Fruit fly (Drosophila melanogaster): ENCODE results near the gene brat.

The brat gene

dm6 chr2L:19144115-19144514, 10.5 kb downstream of the brat start:
- TF ChIP-seq Pif1B (GFP tag; optimal IDR thresholded peaks at IDR 0.05) (no peak), CG13204 (GFP tag; optimal IDR thresholded peaks at IDR 0.05) (peak; percentile 78), D1 (tag; optimal IDR thresholded peaks at IDR 0.05) (no peak), CG8301 (tag; optimal IDR thresholded peaks at IDR 0.05) (no peak), CG15710 (tag; optimal IDR thresholded peaks at IDR 0.05) (peak; percentile 46), Pif1A (GFP tag; optimal IDR thresholded peaks at IDR 0.05) (no peak), gl (tag; optimal IDR thresholded peaks at IDR 0.05) (peak; percentile 59), CG34367 (tag; optimal IDR thresholded peaks at IDR 0.05) (no peak), CG4496 (GFP tag; IDR thresholded peaks at IDR 0.05) (peak; percentile 55; the same call in 2 of the 3 replicates), EcR (GFP tag; optimal IDR thresholded peaks at IDR 0.05) (peak; percentile 80), CG8159 (tag; optimal IDR thresholded peaks at IDR 0.05) (peak; percentile 38), fd96Ca (GFP tag; IDR thresholded peaks at IDR 0.05) (peak; percentile 60; the same call in 2 of the 3 replicates), CG14655 (GFP tag; optimal IDR thresholded peaks at IDR 0.05) (peak; percentile 26), CG32121 (GFP tag; IDR thresholded peaks at IDR 0.05) (no peak), rn (GFP tag; IDR thresholded peaks at IDR 0.05) (no peak), CG12605 (GFP tag; IDR thresholded peaks at IDR 0.05) (0 out of 2 replicates have a peak, but pooled peaks have one; percentile 41), CG9948 (tag; optimal IDR thresholded peaks at IDR 0.05) (peak; percentile 17), CG10348 (GFP tag; IDR thresholded peaks at IDR 0.05) (no peak), CG17806 (tag; optimal IDR thresholded peaks at IDR 0.05) (peak; percentile 0), Snoo (tag; optimal IDR thresholded peaks at IDR 0.05) (no peak), Ets98B (GFP tag; IDR thresholded peaks at IDR 0.05) (no peak)

- TF ChIP-seq Pif1B (GFP tag; optimal IDR thresholded peaks at IDR 0.05) (no peak), EcR (GFP tag; optimal IDR thresholded peaks at IDR 0.05) (peak; percentile 76), Pif1A (GFP tag; optimal IDR thresholded peaks at IDR 0.05) (no peak), CG13204 (GFP tag; optimal IDR thresholded peaks at IDR 0.05) (peak; percentile 67)
Observed at dm6 chr2L:19146047-19146446, 12.4 kb downstream of the brat start.

- TF ChIP-seq CG17806 (tag; optimal IDR thresholded peaks at IDR 0.05): no peak
- no peak for TF ChIP-seq CG4496 (GFP tag; IDR thresholded peaks at IDR 0.05)
- no peak for TF ChIP-seq CG8301 (tag; optimal IDR thresholded peaks at IDR 0.05)
Observed at dm6 chr2L:19146645-19147044, 13.0 kb downstream of the brat start.

- TF ChIP-seq CG12605 (GFP tag; IDR thresholded peaks at IDR 0.05) (peak; percentile 24; the same call in 1 of the 2 replicates), CG9948 (tag; optimal IDR thresholded peaks at IDR 0.05) (no peak), EcR (GFP tag; optimal IDR thresholded peaks at IDR 0.05) (peak; percentile 93), CG32121 (GFP tag; IDR thresholded peaks at IDR 0.05) (no peak), CG15710 (tag; optimal IDR thresholded peaks at IDR 0.05) (no peak), CG14655 (GFP tag; optimal IDR thresholded peaks at IDR 0.05) (no peak), CG13204 (GFP tag; optimal IDR thresholded peaks at IDR 0.05) (peak; percentile 95), rn (GFP tag; IDR thresholded peaks at IDR 0.05) (no peak), D1 (tag; optimal IDR thresholded peaks at IDR 0.05) (no peak), Pif1B (GFP tag; optimal IDR thresholded peaks at IDR 0.05) (peak; percentile 13), gl (tag; optimal IDR thresholded peaks at IDR 0.05) (peak; percentile 51), Ets98B (GFP tag; IDR thresholded peaks at IDR 0.05) (no peak), CG34367 (tag; optimal IDR thresholded peaks at IDR 0.05) (no peak)
Observed at dm6 chr2L:19154893-19155389, 21.3 kb downstream of the brat start.

dm6 chr2L:19155937-19156736, 22.5 kb downstream of the brat start:
- TF ChIP-seq CG8301 (tag; optimal IDR thresholded peaks at IDR 0.05) (peak; percentile 32), CG14655 (GFP tag; optimal IDR thresholded peaks at IDR 0.05) (peak; percentile 65), rn (GFP tag; IDR thresholded peaks at IDR 0.05) (no peak), CG12605 (GFP tag; IDR thresholded peaks at IDR 0.05) (peak; percentile 98), Ets98B (GFP tag; IDR thresholded peaks at IDR 0.05) (0 out of 2 replicates have a peak, but pooled peaks have one; percentile 22), Pif1B (GFP tag; optimal IDR thresholded peaks at IDR 0.05) (peak; percentile 88), D1 (tag; optimal IDR thresholded peaks at IDR 0.05) (no peak), Pif1A (GFP tag; optimal IDR thresholded peaks at IDR 0.05) (peak; percentile 74), CG4496 (GFP tag; IDR thresholded peaks at IDR 0.05) (peak; percentile 72), fd96Ca (GFP tag; IDR thresholded peaks at IDR 0.05) (peak; percentile 64; the same call in 2 of the 3 replicates), CG32121 (GFP tag; IDR thresholded peaks at IDR 0.05) (no peak), CG17806 (tag; optimal IDR thresholded peaks at IDR 0.05) (peak; percentile 75), CG8159 (tag; optimal IDR thresholded peaks at IDR 0.05) (peak; percentile 76), CG9948 (tag; optimal IDR thresholded peaks at IDR 0.05) (peak; percentile 66), CG15710 (tag; optimal IDR thresholded peaks at IDR 0.05) (peak; percentile 83), gl (tag; optimal IDR thresholded peaks at IDR 0.05) (peak; percentile 98), CG10348 (GFP tag; IDR thresholded peaks at IDR 0.05) (no peak), EcR (GFP tag; optimal IDR thresholded peaks at IDR 0.05) (peak; percentile 98), CG13204 (GFP tag; optimal IDR thresholded peaks at IDR 0.05) (peak; percentile 99), CG34367 (tag; optimal IDR thresholded peaks at IDR 0.05) (peak; percentile 89)

- TF ChIP-seq CG10348 (GFP tag; IDR thresholded peaks at IDR 0.05) (no peak), CG8159 (tag; optimal IDR thresholded peaks at IDR 0.05) (no peak), CG4496 (GFP tag; IDR thresholded peaks at IDR 0.05) (peak; percentile 28; the same call in 1 of the 3 replicates), rn (GFP tag; IDR thresholded peaks at IDR 0.05) (no peak), EcR (GFP tag; optimal IDR thresholded peaks at IDR 0.05) (peak; percentile 94)
Observed at dm6 chr2L:19156737-19157287, 23.2 kb downstream of the brat start.

Data from whole organism, pupa.